Worm (Caenorhabditis elegans): ENCODE results near the gene csb-1.

The csb-1 gene

ce11 chrX:15860556-15861008, 5.1 kb downstream of the csb-1 start, which contains the start of gene F53H4.6:
Gene F53H4.6 (minus strand): TSS chrX:15860606.
- no peak for TF ChIP-seq zip-5 (tag; optimal IDR thresholded peaks at IDR 0.05)
- TF ChIP-seq pqm-1 (tag; optimal IDR thresholded peaks at IDR 0.05): no peak
- no peak for TF ChIP-seq lin-11 (tag; optimal IDR thresholded peaks at IDR 0.05)
- no peak for TF ChIP-seq F13H6.1 (tag; optimal IDR thresholded peaks at IDR 0.05)
- TF ChIP-seq ahr-1 (tag; optimal IDR thresholded peaks at IDR 0.05): no peak
- TF ChIP-seq ceh-2 (tag; optimal IDR thresholded peaks at IDR 0.05): no peak
- TF ChIP-seq ref-2 (tag; optimal IDR thresholded peaks at IDR 0.05): peak; percentile 23
- no peak for TF ChIP-seq ceh-24 (tag; optimal IDR thresholded peaks at IDR 0.05)
- no peak for TF ChIP-seq ceh-45 (GFP tag; IDR thresholded peaks at IDR 0.05)
- TF ChIP-seq nfya-1 (tag; optimal IDR thresholded peaks at IDR 0.05): peak; percentile 38
- TF ChIP-seq pax-1 (tag; optimal IDR thresholded peaks at IDR 0.05): peak; percentile 4
- peak; percentile 24 for TF ChIP-seq ceh-31 (tag; optimal IDR thresholded peaks at IDR 0.05)
- no peak for TF ChIP-seq ceh-14 (tag; optimal IDR thresholded peaks at IDR 0.05)
- no peak for TF ChIP-seq ceh-22 (tag; optimal IDR thresholded peaks at IDR 0.05)
- TF ChIP-seq ztf-16 (tag; optimal IDR thresholded peaks at IDR 0.05): no peak
- no peak for TF ChIP-seq K09A11.1 (tag; optimal IDR thresholded peaks at IDR 0.05; ENCODE audit: insufficient read depth)
- TF ChIP-seq sox-2 (GFP tag; IDR thresholded peaks at IDR 0.05): no peak
- TF ChIP-seq dmd-4 (tag; optimal IDR thresholded peaks at IDR 0.05; ENCODE audit: borderline replicate concordance): no peak
- no peak for TF ChIP-seq gmeb-2 (tag; optimal IDR thresholded peaks at IDR 0.05)
- TF ChIP-seq unc-42 (tag; optimal IDR thresholded peaks at IDR 0.05): peak; percentile 11
- no peak for TF ChIP-seq ceh-6 (GFP tag; optimal IDR thresholded peaks at IDR 0.05)
- TF ChIP-seq pha-2 (tag; optimal IDR thresholded peaks at IDR 0.05): no peak
- TF ChIP-seq mec-3 (tag; optimal IDR thresholded peaks at IDR 0.05; ENCODE audit: borderline replicate concordance): no peak

- TF ChIP-seq nfya-1 (tag; optimal IDR thresholded peaks at IDR 0.05) (no peak), zip-5 (tag; optimal IDR thresholded peaks at IDR 0.05) (no peak), sox-2 (GFP tag; IDR thresholded peaks at IDR 0.05) (no peak), nhr-232 (tag; optimal IDR thresholded peaks at IDR 0.05) (no peak), C38D4.7 (GFP tag; optimal IDR thresholded peaks at IDR 0.05) (no peak), K02D7.2 (tag; optimal IDR thresholded peaks at IDR 0.05) (no peak), hlh-13 (GFP tag; optimal IDR thresholded peaks at IDR 0.05) (no peak), lim-6 (tag; optimal IDR thresholded peaks at IDR 0.05) (no peak), hlh-8 (tag; optimal IDR thresholded peaks at IDR 0.05) (no peak), rnt-1 (tag; optimal IDR thresholded peaks at IDR 0.05) (no peak), pax-1 (tag; optimal IDR thresholded peaks at IDR 0.05) (no peak), hlh-15 (tag; optimal IDR thresholded peaks at IDR 0.05) (no peak), ceh-22 (tag; optimal IDR thresholded peaks at IDR 0.05) (no peak), C08G9.2 (tag; optimal IDR thresholded peaks at IDR 0.05) (no peak), madf-2 (tag; optimal IDR thresholded peaks at IDR 0.05) (no peak)
Measured at ce11 chrX:15856853-15857252, 8.9 kb downstream of the csb-1 start, which contains the start of gene F53H4.2. Gene F53H4.2 (plus strand): TSS chrX:15857153.

DNA sequence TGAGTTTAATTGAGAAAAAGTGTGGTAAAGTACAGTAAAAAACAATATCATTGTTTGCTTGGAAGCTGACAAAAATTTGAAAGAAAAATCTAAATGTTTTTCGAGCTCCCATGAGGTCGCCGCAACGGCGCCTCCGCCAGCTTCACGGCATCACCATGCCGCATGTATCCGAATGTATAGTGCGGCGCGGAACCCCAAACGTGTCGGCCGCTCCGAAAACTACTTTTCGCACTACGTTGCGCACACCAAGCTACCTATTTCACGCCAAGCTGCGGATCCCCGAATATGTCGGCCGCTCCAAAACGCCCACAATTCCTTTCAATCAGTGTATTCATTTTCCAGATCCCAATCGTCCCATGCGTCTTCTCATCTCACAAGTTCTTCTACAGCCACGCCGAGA, 14.7 kb downstream of the csb-1 start:
- TF ChIP-seq dmd-4 (tag; optimal IDR thresholded peaks at IDR 0.05; ENCODE audit: borderline replicate concordance): no peak
- TF ChIP-seq fkh-10 (GFP tag; optimal IDR thresholded peaks at IDR 0.05): no peak
- no peak for TF ChIP-seq ceh-9 (tag; optimal IDR thresholded peaks at IDR 0.05)

- peak; percentile 65 for TF ChIP-seq ref-2 (tag; optimal IDR thresholded peaks at IDR 0.05)
- peak; percentile 18 for TF ChIP-seq hlh-8 (tag; optimal IDR thresholded peaks at IDR 0.05)
- TF ChIP-seq ceh-14 (tag; optimal IDR thresholded peaks at IDR 0.05): peak; percentile 47
- no peak for TF ChIP-seq fkh-6 (tag; optimal IDR thresholded peaks at IDR 0.05)
- no peak for TF ChIP-seq hlh-13 (GFP tag; optimal IDR thresholded peaks at IDR 0.05)
- peak; percentile 80 for TF ChIP-seq rnt-1 (tag; optimal IDR thresholded peaks at IDR 0.05)
- TF ChIP-seq lin-11 (tag; optimal IDR thresholded peaks at IDR 0.05): no peak
- no peak for TF ChIP-seq hlh-30 (tag; optimal IDR thresholded peaks at IDR 0.05; ENCODE audit: insufficient read depth)
- no peak for TF ChIP-seq K09A11.1 (tag; optimal IDR thresholded peaks at IDR 0.05; ENCODE audit: insufficient read depth)
- TF ChIP-seq zip-5 (tag; optimal IDR thresholded peaks at IDR 0.05): peak; percentile 18
- TF ChIP-seq sdc-2 (tag; optimal IDR thresholded peaks at IDR 0.05): peak; percentile 77
- TF ChIP-seq dmd-4 (tag; optimal IDR thresholded peaks at IDR 0.05; ENCODE audit: borderline replicate concordance): no peak
- peak; percentile 85 for TF ChIP-seq mec-3 (tag; optimal IDR thresholded peaks at IDR 0.05; ENCODE audit: borderline replicate concordance)
- TF ChIP-seq ceh-31 (tag; optimal IDR thresholded peaks at IDR 0.05): peak; percentile 95
- peak; percentile 72 for TF ChIP-seq tbx-7 (tag; optimal IDR thresholded peaks at IDR 0.05)
- TF ChIP-seq ets-4 (tag; optimal IDR thresholded peaks at IDR 0.05): peak; percentile 74
- TF ChIP-seq lim-6 (tag; optimal IDR thresholded peaks at IDR 0.05): peak; percentile 6
- no peak for TF ChIP-seq hlh-15 (tag; optimal IDR thresholded peaks at IDR 0.05)
- peak; percentile 54 for TF ChIP-seq ceh-34 (tag; optimal IDR thresholded peaks at IDR 0.05)
- TF ChIP-seq dve-1 (tag; optimal IDR thresholded peaks at IDR 0.05): no peak
- peak; percentile 65 for TF ChIP-seq ceh-18 (tag; optimal IDR thresholded peaks at IDR 0.05)
- peak; percentile 85 for TF ChIP-seq C08G9.2 (tag; optimal IDR thresholded peaks at IDR 0.05)
- TF ChIP-seq pros-1 (tag; optimal IDR thresholded peaks at IDR 0.05): no peak
Measured at ce11 chrX:15849397-15849935, 16.3 kb downstream of the csb-1 start, which contains the start of gene acl-1. Gene acl-1 (plus strand): TSS chrX:15849885.

Measured in whole organism, late embryonic.